Fruit fly (Drosophila melanogaster) whole organism, embryonic: ENCODE data around the gene CG9316.

ENCODE experiments used
- Atf6 ChIP-seq: fragments of 200-800 bp; sonication (Bioruptor generic); IDR thresholded peaks from 2 replicates; pipeline ENCODE4 v1.3.6; 2022; ENCODE audit warnings: missing biosample characterization, missing genetic modification characterization
- CG10321 ChIP-seq: fragments of 200-800 bp; sonication (Bioruptor generic); IDR thresholded peaks from 2 replicates; pipeline ENCODE4 v1.3.6; 2022; ENCODE audit warnings: missing biosample characterization, missing genetic modification characterization
- CG12236 ChIP-seq: fragments of 200-800 bp; sonication (Bioruptor generic); optimal IDR thresholded peaks from 2 replicates; lab custom pipeline; 2016; ENCODE audit warnings: missing biosample characterization, missing genetic modification characterization
- CG14667 ChIP-seq: fragments of 200-800 bp; sonication (Bioruptor generic); IDR thresholded peaks from 2 replicates; pipeline ENCODE4 v1.3.6; 2022; ENCODE audit warnings: missing biosample characterization, missing genetic modification characterization
- CG18599 ChIP-seq: fragments of 200-800 bp; sonication (Bioruptor generic); optimal IDR thresholded peaks from 3 replicates; lab custom pipeline; 2017; ENCODE audit warnings: missing biosample characterization, missing genetic modification characterization, mild to moderate bottlenecking, moderate library complexity, missing genetic modification reagents
- CG18619 ChIP-seq: fragments of 200-800 bp; sonication (Bioruptor generic); optimal IDR thresholded peaks from 3 replicates; lab custom pipeline; 2017; ENCODE audit warnings: missing biosample characterization, mild to moderate bottlenecking, missing genetic modification characterization
- CG2712 ChIP-seq: fragments of 200-800 bp; optimal IDR thresholded peaks from 3 replicates; lab custom pipeline; 2019; ENCODE audit warnings: missing biosample characterization, mild to moderate bottlenecking, missing genetic modification characterization, moderate library complexity
- CG30403 ChIP-seq: fragments of 200-800 bp; sonication (Bioruptor generic); optimal IDR thresholded peaks from 3 replicates; lab custom pipeline; 2016; ENCODE audit warnings: missing biosample characterization, missing genetic modification characterization
- CG3065 ChIP-seq: fragments of 200-800 bp; sonication (Bioruptor generic); optimal IDR thresholded peaks from 2 replicates; lab custom pipeline; 2016; ENCODE audit warnings: missing biosample characterization, missing genetic modification characterization
- CG32532 ChIP-seq: fragments of 200-800 bp; sonication (Bioruptor generic); IDR thresholded peaks from 2 replicates; pipeline ENCODE4 v1.3.6; 2022; ENCODE audit warnings: missing biosample characterization, missing genetic modification characterization
- CG3281 ChIP-seq: fragments of 200-800 bp; sonication (Bioruptor generic); optimal IDR thresholded peaks from 3 replicates; lab custom pipeline; 2017; ENCODE audit warnings: missing biosample characterization, mild to moderate bottlenecking, missing genetic modification characterization
- CG34376 ChIP-seq: fragments of 200-800 bp; sonication (Bioruptor generic); optimal IDR thresholded peaks from 2 replicates; lab custom pipeline; 2018; ENCODE audit warnings: missing biosample characterization, mild to moderate bottlenecking, missing genetic modification characterization
- CG4360 ChIP-seq: fragments of 200-800 bp; sonication (Bioruptor generic); IDR thresholded peaks from 2 replicates; pipeline ENCODE4 v1.3.6; 2022; ENCODE audit warnings: missing biosample characterization, missing genetic modification characterization
- CG5953 ChIP-seq: fragments of 200-800 bp; sonication (Bioruptor generic); IDR thresholded peaks from 2 replicates; pipeline ENCODE4 v1.3.6; 2022; ENCODE audit warnings: missing biosample characterization, missing genetic modification characterization
- CG6683 ChIP-seq: fragments of 200-800 bp; sonication (Bioruptor generic); optimal IDR thresholded peaks from 2 replicates; lab custom pipeline; 2017; ENCODE audit warnings: missing biosample characterization, mild to moderate bottlenecking, missing genetic modification characterization, missing genetic modification reagents
- CG6791 ChIP-seq: fragments of 200-800 bp; sonication (Bioruptor generic); IDR thresholded peaks from 3 replicates; pipeline ENCODE4 v1.3.6; 2022; ENCODE audit warnings: missing biosample characterization, missing genetic modification characterization; ENCODE audit not compliant: partially characterized antibody
- CG6854 ChIP-seq: fragments of 200-800 bp; sonication (Bioruptor generic); optimal IDR thresholded peaks from 3 replicates; lab custom pipeline; 2017; ENCODE audit warnings: missing biosample characterization, mild to moderate bottlenecking, missing genetic modification characterization
- CG7357 ChIP-seq: fragments of 200-800 bp; sonication (Bioruptor generic); IDR thresholded peaks from 3 replicates; pipeline ENCODE4 v1.3.6; 2022; ENCODE audit warnings: missing biosample characterization, missing genetic modification characterization
- CG7556 ChIP-seq: fragments of 200-800 bp; sonication (Bioruptor generic); optimal IDR thresholded peaks from 2 replicates; lab custom pipeline; 2017; ENCODE audit warnings: missing biosample characterization, mild to moderate bottlenecking, missing genetic modification characterization
- CG7839 ChIP-seq: fragments of 200-800 bp; sonication (Bioruptor generic); optimal IDR thresholded peaks from 3 replicates; lab custom pipeline; 2018; ENCODE audit warnings: missing biosample characterization, mild to moderate bottlenecking, missing genetic modification characterization, moderate library complexity
- CG8290 ChIP-seq, 3 experiments: fragments of 200-800 bp; sonication (Bioruptor generic); optimal IDR thresholded peaks; 2 replicates each; lab custom pipeline; 2016 to 2019; ENCODE audit warnings: missing biosample characterization in 3 of 3, missing genetic modification characterization in 3 of 3, mild to moderate bottlenecking in 2 of 3, moderate library complexity in 1 of 3
- CG9727 ChIP-seq: fragments of 200-800 bp; sonication (Bioruptor generic); optimal IDR thresholded peaks from 3 replicates; lab custom pipeline; 2017; ENCODE audit warnings: missing biosample characterization, mild to moderate bottlenecking, missing genetic modification characterization
- CG9817 ChIP-seq: fragments of 200-800 bp; sonication (Bioruptor generic); optimal IDR thresholded peaks from 2 replicates; lab custom pipeline; 2018; ENCODE audit warnings: missing biosample characterization, mild to moderate bottlenecking, missing genetic modification characterization, moderate library complexity
- CrebB ChIP-seq: fragments of 200-800 bp; sonication (Bioruptor generic); optimal IDR thresholded peaks from 3 replicates; lab custom pipeline; 2018; ENCODE audit warnings: missing biosample characterization, mild to moderate bottlenecking, missing genetic modification characterization
- D ChIP-seq, 2 experiments: fragments of 200-800 bp in 1 of 2; fragments of >200 bp in 1 of 2; sonication (Bioruptor generic) in 1 of 2; optimal IDR thresholded peaks; 2 replicates in 1 of 2; 3 replicates in 1 of 2; lab custom pipeline; 2017; ENCODE audit warnings: mild to moderate bottlenecking in 1 of 2, missing biosample characterization in 1 of 2, missing genetic modification characterization in 1 of 2, missing genetic modification reagents in 1 of 2
- Deaf1 ChIP-seq: fragments of 200-800 bp; optimal IDR thresholded peaks from 3 replicates; lab custom pipeline; 2019; ENCODE audit warnings: missing biosample characterization, mild to moderate bottlenecking, missing genetic modification characterization, moderate library complexity
- Drgx ChIP-seq: fragments of 200-800 bp; sonication (Bioruptor generic); IDR thresholded peaks from 2 replicates; pipeline ENCODE4 v1.3.6; 2022; ENCODE audit warnings: missing biosample characterization, missing genetic modification characterization
- Ets97D ChIP-seq: fragments of 200-800 bp; sonication (Bioruptor generic); optimal IDR thresholded peaks from 3 replicates; lab custom pipeline; 2016; ENCODE audit warnings: missing biosample characterization, missing genetic modification characterization
- HHEX ChIP-seq: fragments of 200-800 bp; sonication (Bioruptor generic); optimal IDR thresholded peaks from 3 replicates; lab custom pipeline; 2017; ENCODE audit warnings: missing biosample characterization, mild to moderate bottlenecking, missing genetic modification characterization, missing genetic modification reagents
- Hey ChIP-seq: fragments of 200-800 bp; sonication (Bioruptor generic); optimal IDR thresholded peaks from 3 replicates; lab custom pipeline; 2018; ENCODE audit warnings: missing biosample characterization, mild to moderate bottlenecking, missing genetic modification characterization
- Hsf ChIP-seq: fragments of 200-800 bp; sonication (Bioruptor generic); optimal IDR thresholded peaks from 3 replicates; lab custom pipeline; 2016; ENCODE audit warnings: missing biosample characterization, missing genetic modification characterization
- Jarid2 ChIP-seq: fragments of 200-800 bp; sonication (Bioruptor generic); optimal IDR thresholded peaks from 3 replicates; lab custom pipeline; 2017; ENCODE audit warnings: mild to moderate bottlenecking, missing biosample characterization, missing genetic modification reagents, missing genetic modification characterization
- Mrtf ChIP-seq: fragments of 200-800 bp; sonication (Bioruptor generic); IDR thresholded peaks from 3 replicates; pipeline ENCODE4 v1.3.6; 2022; ENCODE audit warnings: missing biosample characterization, missing genetic modification characterization
- NfI ChIP-seq: fragments of 200-800 bp; sonication (Bioruptor generic); optimal IDR thresholded peaks from 3 replicates; lab custom pipeline; 2018; ENCODE audit warnings: missing biosample characterization, mild to moderate bottlenecking, missing genetic modification characterization, moderate library complexity
- PHDP ChIP-seq: fragments of 200-800 bp; sonication (Bioruptor generic); optimal IDR thresholded peaks from 3 replicates; lab custom pipeline; 2018; ENCODE audit warnings: missing biosample characterization, mild to moderate bottlenecking, missing genetic modification characterization, moderate library complexity
- ato ChIP-seq: fragments of 200-800 bp; sonication (Bioruptor generic); IDR thresholded peaks from 2 replicates; pipeline ENCODE4 v1.3.6; 2022; ENCODE audit warnings: missing biosample characterization, missing genetic modification characterization; ENCODE audit not compliant: partially characterized antibody
- bsh ChIP-seq, 2 experiments: fragments of 200-800 bp; sonication (Bioruptor generic); optimal IDR thresholded peaks; 2 replicates each; lab custom pipeline; 2017 to 2018; ENCODE audit warnings: mild to moderate bottlenecking in 2 of 2, missing biosample characterization in 2 of 2, missing genetic modification characterization in 2 of 2, moderate library complexity in 1 of 2
- en ChIP-seq: fragments of 200-800 bp; sonication (Bioruptor generic); optimal IDR thresholded peaks from 2 replicates; lab custom pipeline; 2016; ENCODE audit warnings: missing biosample characterization, missing genetic modification characterization
- eyg ChIP-seq: fragments of 200-800 bp; sonication (Bioruptor generic); optimal IDR thresholded peaks from 3 replicates; lab custom pipeline; 2016; ENCODE audit warnings: missing biosample characterization, missing genetic modification characterization
- fd3F ChIP-seq: fragments of 200-800 bp; sonication (Bioruptor generic); optimal IDR thresholded peaks from 2 replicates; lab custom pipeline; 2018; ENCODE audit warnings: missing biosample characterization, mild to moderate bottlenecking, missing genetic modification characterization, moderate library complexity
- gce ChIP-seq: fragments of 200-800 bp; sonication (Bioruptor generic); IDR thresholded peaks from 3 replicates; pipeline ENCODE4 v1.3.6; 2022; ENCODE audit warnings: missing biosample characterization, missing genetic modification characterization
- gsb ChIP-seq: fragments of 200-800 bp; sonication (Bioruptor generic); IDR thresholded peaks from 2 replicates; pipeline ENCODE4 v1.3.6; 2022; ENCODE audit warnings: missing biosample characterization, missing genetic modification characterization
- mirr ChIP-seq: fragments of 200-800 bp; sonication (Bioruptor generic); optimal IDR thresholded peaks from 3 replicates; lab custom pipeline; 2018; ENCODE audit warnings: missing biosample characterization, mild to moderate bottlenecking, missing genetic modification characterization
- nau ChIP-seq: fragments of 200-800 bp; sonication (Bioruptor generic); optimal IDR thresholded peaks from 3 replicates; lab custom pipeline; 2017; ENCODE audit warnings: missing biosample characterization, mild to moderate bottlenecking, missing genetic modification characterization, missing genetic modification reagents
- pros ChIP-seq: fragments of 200-800 bp; sonication (Bioruptor generic); optimal IDR thresholded peaks from 3 replicates; lab custom pipeline; 2019; ENCODE audit warnings: missing biosample characterization, mild to moderate bottlenecking, missing genetic modification characterization, moderate library complexity
- z ChIP-seq: fragments of 200-800 bp; sonication (Bioruptor generic); IDR thresholded peaks from 3 replicates; pipeline ENCODE4 v1.3.6; 2022; ENCODE audit warnings: missing biosample characterization, missing genetic modification characterization

Gene CG9316

DNA sequence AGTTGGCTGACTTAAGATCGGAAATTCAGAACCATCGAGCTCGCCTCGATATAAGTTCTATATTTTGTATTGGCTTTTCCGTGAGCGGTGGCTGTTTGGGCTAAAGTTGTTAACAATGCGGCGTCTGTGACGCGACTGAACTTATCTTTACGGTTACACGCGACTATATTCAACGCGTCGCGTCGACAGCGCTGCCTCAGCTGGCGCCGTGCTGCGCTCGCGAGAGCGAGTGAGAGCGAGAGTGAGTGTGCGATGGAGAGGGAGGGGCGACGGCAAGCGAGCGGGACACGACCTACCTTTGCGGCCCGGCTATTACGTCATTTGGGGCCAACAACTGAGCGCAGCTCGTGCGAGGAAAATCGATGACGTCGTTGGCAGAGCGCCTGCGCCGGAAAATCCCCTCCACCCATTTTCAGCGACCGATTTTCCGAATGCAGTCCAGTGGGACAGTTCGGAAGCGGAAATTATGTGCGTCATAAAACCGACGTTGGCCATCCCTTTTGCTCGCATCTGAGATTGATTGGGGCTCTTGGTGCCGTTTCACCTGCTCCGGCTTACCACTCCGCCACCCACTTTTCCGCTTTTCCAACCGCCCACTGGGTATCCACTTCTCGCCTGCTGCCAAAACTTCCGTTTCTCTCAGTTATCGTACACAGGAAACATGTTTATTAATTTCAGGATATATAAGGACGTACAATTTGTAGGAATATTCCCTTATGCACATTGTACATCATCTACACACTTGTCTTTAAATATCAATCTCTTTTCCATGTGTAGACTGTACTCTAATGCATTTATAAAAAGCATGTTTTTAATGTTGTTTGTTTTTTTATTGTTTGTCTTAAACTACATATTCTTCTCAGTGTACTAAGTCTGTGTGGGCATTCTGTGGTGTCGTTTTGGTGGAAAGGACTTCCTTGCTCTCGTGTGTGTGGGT is 11.6 kb downstream of the CG9316 start, which contains the start of gene Hr38 (continued):
- peak; percentile 51 for TF ChIP-seq CG30403
- peak; percentile 31 for TF ChIP-seq CG6854 (GFP tag; lab: Kevin White, UChicago)
- TF ChIP-seq PHDP (tag; lab: Kevin White, UChicago): peak; percentile 62
- peak; percentile 41 for TF ChIP-seq NfI (GFP tag; lab: Kevin White, UChicago)
- peak; percentile 72 for TF ChIP-seq CG7556
- TF ChIP-seq CG9817: peak; percentile 44
- peak; percentile 92 for TF ChIP-seq CG18599 (GFP tag; lab: Kevin White, UChicago)
- TF ChIP-seq z (GFP tag; lab: Robert Waterston, UW): peak; percentile 69
- TF ChIP-seq mirr (GFP tag; lab: Kevin White, UChicago): peak; percentile 30
- peak; percentile 29 for TF ChIP-seq fd3F (GFP tag; lab: Kevin White, UChicago)
- peak; percentile 27 for TF ChIP-seq CG9727
- TF ChIP-seq CG7357: no peak
- no peak for TF ChIP-seq D (optimal IDR thresholded peaks at IDR 0.05; lab: Kevin White, UChicago)
- no peak for TF ChIP-seq D (GFP tag; optimal IDR thresholded peaks at IDR 0.05; lab: Kevin White, UChicago)
- TF ChIP-seq en: no peak
- peak; percentile 65 for TF ChIP-seq CG10321 (GFP tag; lab: Robert Waterston, UW)
- peak; percentile 33 for TF ChIP-seq CG2712
- TF ChIP-seq Mrtf (GFP tag; lab: Robert Waterston, UW): 0 out of 3 replicates have a peak, but pooled peaks have one; percentile 35
- peak; percentile 66 for TF ChIP-seq CG7839 (tag; lab: Kevin White, UChicago)
- TF ChIP-seq ato: 0 out of 2 replicates have a peak, but pooled peaks have one; percentile 42
- peak; percentile 43 for TF ChIP-seq HHEX
- TF ChIP-seq CG5953: no peak
- TF ChIP-seq nau (GFP tag; lab: Kevin White, UChicago): peak; percentile 26
- TF ChIP-seq CG32532 (GFP tag; lab: Robert Waterston, UW): peak; percentile 46; the same call in 1 of the 2 replicates
- peak in 1 of 2 experiments; percentile 8 for TF ChIP-seq bsh (GFP tag; optimal IDR thresholded peaks at IDR 0.05; lab: Kevin White, UChicago)
- no peak for TF ChIP-seq gce (GFP tag; lab: Robert Waterston, UW)
- no peak for TF ChIP-seq gsb (GFP tag; lab: Robert Waterston, UW)
- peak; percentile 32 for TF ChIP-seq Drgx (GFP tag; lab: Robert Waterston, UW)
- 0 out of 2 replicates have a peak, but pooled peaks have one; percentile 30 for TF ChIP-seq CG4360 (GFP tag; lab: Robert Waterston, UW)
- TF ChIP-seq CrebB (tag; lab: Kevin White, UChicago): peak; percentile 12
- no peak for TF ChIP-seq pros (GFP tag; lab: Kevin White, UChicago)
- TF ChIP-seq Deaf1: peak; percentile 97
- TF ChIP-seq CG34376: peak; percentile 52
- no peak for TF ChIP-seq Hey (tag; lab: Kevin White, UChicago)
- TF ChIP-seq CG6791 (GFP tag; lab: Robert Waterston, UW): no peak
- TF ChIP-seq Ets97D: peak; percentile 12
- no peak for TF ChIP-seq CG3065 (GFP tag; lab: Kevin White, UChicago)
- peak; percentile 51 for TF ChIP-seq Hsf
- peak; percentile 73 for TF ChIP-seq Jarid2
- TF ChIP-seq CG8290 (GFP tag; optimal IDR thresholded peaks at IDR 0.05; lab: Kevin White, UChicago): no peak
- TF ChIP-seq CG8290 (tag; optimal IDR thresholded peaks at IDR 0.05; lab: Kevin White, UChicago): peak; percentile 11 to 45
- peak; percentile 15 for TF ChIP-seq eyg (GFP tag; lab: Kevin White, UChicago)
- TF ChIP-seq CG18619 (GFP tag; lab: Kevin White, UChicago): peak; percentile 26
- no peak for TF ChIP-seq CG12236 (GFP tag; lab: Kevin White, UChicago)
- TF ChIP-seq CG6683: peak; percentile 50
- no peak for TF ChIP-seq CG14667 (GFP tag; lab: Robert Waterston, UW)
- peak; percentile 59 for TF ChIP-seq Atf6 (GFP tag; lab: Robert Waterston, UW)
- peak; percentile 67 for TF ChIP-seq CG3281 (GFP tag; lab: Kevin White, UChicago)
